Fruit fly (Drosophila melanogaster) whole organism, embryonic: Measurements from ENCODE around the gene CG44040.
A peak's percentile ranks its signal among the peaks of the same experiment; 100 is the strongest.

Experiments used
- Adf1 ChIP-seq: fragments of 200-800 bp; sonication (Bioruptor generic); IDR thresholded peaks from 2 replicates; pipeline ENCODE4 v1.3.6; 2022; ENCODE audit warnings: missing biosample characterization, missing genetic modification characterization
- C15 ChIP-seq: fragments of 200-800 bp; sonication (Bioruptor generic); IDR thresholded peaks from 3 replicates; pipeline ENCODE4 v1.3.6; 2022; ENCODE audit warnings: missing biosample characterization, missing genetic modification characterization
- CG12769 ChIP-seq: fragments of 200-800 bp; sonication (Bioruptor generic); optimal IDR thresholded peaks from 2 replicates; lab custom pipeline; 2019; ENCODE audit warnings: missing biosample characterization, mild to moderate bottlenecking, missing genetic modification characterization, moderate library complexity
- CG14965 ChIP-seq: fragments of 200-800 bp; sonication (Bioruptor generic); optimal IDR thresholded peaks from 2 replicates; lab custom pipeline; 2016; ENCODE audit warnings: missing biosample characterization, missing genetic modification characterization, borderline replicate concordance
- CG15269 ChIP-seq: fragments of 200-800 bp; sonication (Bioruptor generic); optimal IDR thresholded peaks from 2 replicates; lab custom pipeline; 2018; ENCODE audit warnings: missing biosample characterization, mild to moderate bottlenecking, missing genetic modification characterization, moderate library complexity
- CG1529 ChIP-seq: fragments of 200-800 bp; sonication (Bioruptor generic); optimal IDR thresholded peaks from 3 replicates; lab custom pipeline; 2018; ENCODE audit warnings: missing biosample characterization, missing genetic modification characterization
- CG15479 ChIP-seq: fragments of 200-800 bp; sonication (Bioruptor generic); optimal IDR thresholded peaks from 3 replicates; lab custom pipeline; 2019; ENCODE audit warnings: missing biosample characterization, mild to moderate bottlenecking, missing genetic modification characterization, moderate library complexity
- CG15696 ChIP-seq: fragments of 200-800 bp; sonication (Bioruptor generic); optimal IDR thresholded peaks from 2 replicates; lab custom pipeline; 2019; ENCODE audit warnings: missing biosample characterization, mild to moderate bottlenecking, missing genetic modification characterization, moderate library complexity
- CG17385 ChIP-seq: fragments of 200-800 bp; sonication (Bioruptor generic); optimal IDR thresholded peaks from 3 replicates; lab custom pipeline; 2018; ENCODE audit warnings: missing biosample characterization, mild to moderate bottlenecking, missing genetic modification characterization
- CG17829 ChIP-seq: fragments of 200-800 bp; optimal IDR thresholded peaks from 2 replicates; lab custom pipeline; 2019; ENCODE audit warnings: missing biosample characterization, mild to moderate bottlenecking, missing genetic modification characterization, moderate library complexity
- CG18599 ChIP-seq: fragments of 200-800 bp; sonication (Bioruptor generic); optimal IDR thresholded peaks from 3 replicates; lab custom pipeline; 2017; ENCODE audit warnings: missing biosample characterization, missing genetic modification characterization, mild to moderate bottlenecking, moderate library complexity, missing genetic modification reagents
- CG3163 ChIP-seq: fragments of 200-800 bp; sonication (Bioruptor generic); optimal IDR thresholded peaks from 3 replicates; lab custom pipeline; 2016; ENCODE audit warnings: missing biosample characterization, missing genetic modification characterization
- CG32532 ChIP-seq: fragments of 200-800 bp; sonication (Bioruptor generic); IDR thresholded peaks from 2 replicates; pipeline ENCODE4 v1.3.6; 2022; ENCODE audit warnings: missing biosample characterization, missing genetic modification characterization
- CG3407 ChIP-seq: fragments of 200-800 bp; sonication (Bioruptor generic); optimal IDR thresholded peaks from 2 replicates; lab custom pipeline; 2018; ENCODE audit warnings: missing biosample characterization, mild to moderate bottlenecking, missing genetic modification characterization
- CG3995 ChIP-seq: fragments of 200-800 bp; sonication (Bioruptor generic); optimal IDR thresholded peaks from 3 replicates; lab custom pipeline; 2016; ENCODE audit warnings: missing biosample characterization, missing genetic modification characterization
- CG4730 ChIP-seq: fragments of 200-800 bp; sonication (Bioruptor generic); IDR thresholded peaks from 2 replicates; pipeline ENCODE4 v1.3.6; 2022; ENCODE audit warnings: missing biosample characterization, missing genetic modification characterization
- CG6175 ChIP-seq: fragments of 200-800 bp; sonication (Bioruptor generic); IDR thresholded peaks from 3 replicates; pipeline ENCODE4 v1.3.6; 2022; ENCODE audit warnings: missing biosample characterization, missing genetic modification characterization
- CG8290 ChIP-seq, 3 experiments: fragments of 200-800 bp; sonication (Bioruptor generic); optimal IDR thresholded peaks; 2 replicates each; lab custom pipeline; 2016 to 2019; ENCODE audit warnings: missing biosample characterization in 3 of 3, missing genetic modification characterization in 3 of 3, mild to moderate bottlenecking in 2 of 3, moderate library complexity in 1 of 3
- CG8924 ChIP-seq: fragments of 200-800 bp; optimal IDR thresholded peaks from 3 replicates; lab custom pipeline; 2019; ENCODE audit warnings: missing biosample characterization, mild to moderate bottlenecking, missing genetic modification characterization, moderate library complexity
- Chrac-16 ChIP-seq: fragments of 200-800 bp; sonication (Bioruptor generic); optimal IDR thresholded peaks from 3 replicates; lab custom pipeline; 2016; ENCODE audit warnings: missing biosample characterization, missing genetic modification characterization
- Dfd ChIP-seq, 2 experiments: fragments of >200 bp; optimal IDR thresholded peaks; 2 replicates each; lab custom pipeline; 2017; ENCODE audit warnings: missing biosample characterization in 2 of 2, missing genetic modification characterization in 2 of 2
- Dll ChIP-seq: fragments of 200-800 bp; sonication (Bioruptor generic); IDR thresholded peaks from 4 replicates; pipeline ENCODE4 v1.3.6; 2022; ENCODE audit warnings: missing biosample characterization, missing genetic modification characterization; ENCODE audit not compliant: partially characterized antibody
- Dp ChIP-seq: fragments of 200-800 bp; sonication (Bioruptor generic); optimal IDR thresholded peaks from 2 replicates; lab custom pipeline; 2018; ENCODE audit warnings: missing biosample characterization, mild to moderate bottlenecking, missing genetic modification characterization, moderate library complexity
- E2f2 ChIP-seq: fragments of 200-800 bp; sonication (Bioruptor generic); IDR thresholded peaks from 2 replicates; pipeline ENCODE4 v1.3.6; 2022; ENCODE audit warnings: missing biosample characterization, missing genetic modification characterization
- Fer2 ChIP-seq: fragments of 200-800 bp; sonication (Bioruptor generic); optimal IDR thresholded peaks from 2 replicates; lab custom pipeline; 2018; ENCODE audit warnings: missing biosample characterization, mild to moderate bottlenecking, missing genetic modification characterization, moderate library complexity
- Gsc ChIP-seq: fragments of 200-800 bp; sonication (Bioruptor generic); IDR thresholded peaks from 2 replicates; pipeline ENCODE4 v1.3.6; 2022; ENCODE audit warnings: missing biosample characterization, missing genetic modification characterization
- Gug ChIP-seq: fragments of 200-800 bp; sonication (Bioruptor generic); IDR thresholded peaks from 4 replicates; pipeline ENCODE4 v1.3.6; 2022; ENCODE audit warnings: missing biosample characterization, missing genetic modification characterization
- Kr ChIP-seq: fragments of 200-800 bp; sonication (Bioruptor generic); optimal IDR thresholded peaks from 2 replicates; lab custom pipeline; 2017; ENCODE audit warnings: missing biosample characterization, mild to moderate bottlenecking, missing genetic modification characterization
- Lhr ChIP-seq: fragments of 200-800 bp; sonication (Bioruptor generic); optimal IDR thresholded peaks from 3 replicates; lab custom pipeline; 2017; ENCODE audit warnings: mild to moderate bottlenecking, missing biosample characterization, missing genetic modification reagents, missing genetic modification characterization
- NK7.1 ChIP-seq: fragments of 200-800 bp; sonication (Bioruptor generic); optimal IDR thresholded peaks from 3 replicates; lab custom pipeline; 2016; ENCODE audit warnings: missing biosample characterization, missing genetic modification characterization
- Nf-YA ChIP-seq: fragments of 200-800 bp; sonication (Bioruptor generic); IDR thresholded peaks from 2 replicates; pipeline ENCODE4 v1.3.6; 2022; ENCODE audit warnings: missing biosample characterization, missing genetic modification characterization
- Sry-β ChIP-seq: fragments of 200-800 bp; sonication (Bioruptor generic); optimal IDR thresholded peaks from 2 replicates; lab custom pipeline; 2018; ENCODE audit warnings: missing biosample characterization, mild to moderate bottlenecking, missing genetic modification characterization, moderate library complexity
- ac ChIP-seq: fragments of 200-800 bp; sonication (Bioruptor generic); optimal IDR thresholded peaks from 3 replicates; lab custom pipeline; 2017; ENCODE audit warnings: missing biosample characterization, mild to moderate bottlenecking, missing genetic modification characterization
- ato ChIP-seq: fragments of 200-800 bp; sonication (Bioruptor generic); IDR thresholded peaks from 2 replicates; pipeline ENCODE4 v1.3.6; 2022; ENCODE audit warnings: missing biosample characterization, missing genetic modification characterization; ENCODE audit not compliant: partially characterized antibody
- bbx ChIP-seq: fragments of 200-800 bp; sonication (Bioruptor generic); IDR thresholded peaks from 2 replicates; pipeline ENCODE4 v1.3.6; 2022; ENCODE audit warnings: missing biosample characterization, missing genetic modification characterization; ENCODE audit not compliant: partially characterized antibody
- bigmax ChIP-seq: fragments of 200-800 bp; sonication (Bioruptor generic); optimal IDR thresholded peaks from 2 replicates; lab custom pipeline; 2018; ENCODE audit warnings: missing biosample characterization, mild to moderate bottlenecking, missing genetic modification characterization
- br ChIP-seq: fragments of >200 bp; optimal IDR thresholded peaks from 2 replicates; lab custom pipeline; 2017
- cg ChIP-seq: fragments of 200-800 bp; sonication (Bioruptor generic); optimal IDR thresholded peaks from 3 replicates; lab custom pipeline; 2019; ENCODE audit warnings: missing biosample characterization, mild to moderate bottlenecking, missing genetic modification characterization, moderate library complexity
- chinmo ChIP-seq: fragments of 200-800 bp; sonication (Bioruptor generic); IDR thresholded peaks from 4 replicates; pipeline ENCODE4 v1.3.6; 2022; ENCODE audit warnings: missing biosample characterization, missing genetic modification characterization; ENCODE audit not compliant: partially characterized antibody
- chn ChIP-seq: fragments of 200-800 bp; sonication (Bioruptor generic); optimal IDR thresholded peaks from 2 replicates; lab custom pipeline; 2016; ENCODE audit warnings: missing biosample characterization, missing genetic modification characterization
- da ChIP-seq: fragments of 200-800 bp; sonication (Bioruptor generic); optimal IDR thresholded peaks from 2 replicates; lab custom pipeline; 2016; ENCODE audit warnings: missing biosample characterization, missing genetic modification characterization
- hth ChIP-seq: fragments of >200 bp; optimal IDR thresholded peaks from 2 replicates; lab custom pipeline; 2017; ENCODE audit warnings: inconsistent platforms
- lov ChIP-seq, 2 experiments: fragments of 200-800 bp in 1 of 2; fragments of >200 bp in 1 of 2; sonication (Bioruptor generic) in 1 of 2; IDR thresholded peaks in 1 of 2; optimal IDR thresholded peaks in 1 of 2; 2 replicates in 1 of 2; 3 replicates in 1 of 2; pipeline versions ENCODE4 v1.3.6 to Lab custom; 2017 to 2022; ENCODE audit warnings: missing biosample characterization in 1 of 2, missing genetic modification characterization in 1 of 2
- maf-S ChIP-seq: fragments of 200-800 bp; sonication (Bioruptor generic); optimal IDR thresholded peaks from 2 replicates; lab custom pipeline; 2016; ENCODE audit warnings: missing biosample characterization, missing genetic modification characterization
- mam ChIP-seq: fragments of 200-800 bp; sonication (Bioruptor generic); optimal IDR thresholded peaks from 3 replicates; lab custom pipeline; 2016; ENCODE audit warnings: missing biosample characterization, missing genetic modification characterization
- org-1 ChIP-seq: fragments of 200-800 bp; sonication (Bioruptor generic); optimal IDR thresholded peaks from 2 replicates; lab custom pipeline; 2017; ENCODE audit warnings: missing biosample characterization, missing genetic modification characterization
- phol ChIP-seq: fragments of 200-800 bp; sonication (Bioruptor generic); optimal IDR thresholded peaks from 3 replicates; lab custom pipeline; 2018; ENCODE audit warnings: missing biosample characterization, mild to moderate bottlenecking, missing genetic modification characterization, moderate library complexity
- pnt ChIP-seq: fragments of 200-800 bp; sonication (Bioruptor generic); optimal IDR thresholded peaks from 3 replicates; lab custom pipeline; 2016; ENCODE audit warnings: missing biosample characterization, missing genetic modification characterization
- salm ChIP-seq: fragments of 200-800 bp; sonication (Bioruptor generic); optimal IDR thresholded peaks from 2 replicates; lab custom pipeline; 2018; ENCODE audit warnings: missing biosample characterization, mild to moderate bottlenecking, missing genetic modification characterization
- sc ChIP-seq, 3 experiments: fragments of >200 bp in 2 of 3; fragments of 200-800 bp in 1 of 3; sonication (Bioruptor generic) in 1 of 3; optimal IDR thresholded peaks; 2 replicates in 2 of 3; 3 replicates in 1 of 3; lab custom pipeline; 2017; ENCODE audit warnings: mild to moderate bottlenecking in 1 of 3, missing biosample characterization in 1 of 3, missing genetic modification characterization in 1 of 3, missing genetic modification reagents in 1 of 3
- stc ChIP-seq: fragments of 200-800 bp; sonication (Bioruptor generic); IDR thresholded peaks from 2 replicates; pipeline ENCODE4 v1.3.6; 2022; ENCODE audit warnings: missing biosample characterization, missing genetic modification characterization

The CG44040 gene

dm6 chr3R:15286693-15287041 is 33.5 kb upstream of the CG44040 start (continued):
- TF ChIP-seq CG3163 (GFP tag; lab: Kevin White, UChicago) (peak; percentile 24), Lhr (GFP tag; lab: Kevin White, UChicago) (no peak), Fer2 (tag; lab: Kevin White, UChicago) (no peak), ato (GFP tag; lab: Robert Waterston, UW) (no peak), Adf1 (GFP tag; lab: Robert Waterston, UW) (no peak), ac (no peak), chinmo (GFP tag; lab: Robert Waterston, UW) (no peak), C15 (GFP tag; lab: Robert Waterston, UW) (no peak), bigmax (GFP tag; lab: Kevin White, UChicago) (no peak), CG17385 (GFP tag; lab: Kevin White, UChicago) (peak; percentile 49), CG15696 (tag; lab: Kevin White, UChicago) (no peak), Dfd (GFP tag; optimal IDR thresholded peaks at IDR 0.05; lab: Kevin White, UChicago) (no peak), phol (tag; lab: Kevin White, UChicago) (peak; percentile 53), pnt (GFP tag; lab: Kevin White, UChicago) (no peak), CG8924 (tag; lab: Kevin White, UChicago) (no peak), chn (peak; percentile 58), CG15269 (tag; lab: Kevin White, UChicago) (no peak), CG1529 (GFP tag; lab: Kevin White, UChicago) (no peak), CG14965 (GFP tag; lab: Kevin White, UChicago) (no peak), org-1 (no peak), Chrac-16 (no peak), CG18599 (GFP tag; lab: Kevin White, UChicago) (no peak), Gsc (GFP tag; lab: Robert Waterston, UW) (no peak), sc (optimal IDR thresholded peaks at IDR 0.05; lab: Kevin White, UChicago) (no peak), sc (GFP tag; optimal IDR thresholded peaks at IDR 0.05; lab: Kevin White, UChicago) (no peak), Nf-YA (GFP tag; lab: Robert Waterston, UW) (no peak), CG3995 (no peak), CG4730 (GFP tag; lab: Robert Waterston, UW) (no peak), cg (peak; percentile 48), Dp (no peak), CG32532 (GFP tag; lab: Robert Waterston, UW) (no peak), stc (GFP tag; lab: Robert Waterston, UW) (no peak), Sry-β (no peak), CG12769 (tag; lab: Kevin White, UChicago) (peak; percentile 8), salm (tag; lab: Kevin White, UChicago) (no peak), Kr (GFP tag; lab: Kevin White, UChicago) (no peak), lov (optimal IDR thresholded peaks at IDR 0.05; lab: Kevin White, UChicago) (no peak), lov (GFP tag; IDR thresholded peaks at IDR 0.05; lab: Robert Waterston, UW) (no peak), CG6175 (GFP tag; lab: Robert Waterston, UW) (no peak), hth (lab: Kevin White, UChicago) (no peak), CG15479 (GFP tag; lab: Kevin White, UChicago) (no peak), NK7.1 (GFP tag; lab: Kevin White, UChicago) (no peak), CG17829 (no peak), bbx (GFP tag; lab: Robert Waterston, UW) (no peak), CG8290 (GFP tag; optimal IDR thresholded peaks at IDR 0.05; lab: Kevin White, UChicago) (no peak), CG8290 (tag; optimal IDR thresholded peaks at IDR 0.05; lab: Kevin White, UChicago) (peak in 1 of 2 experiments; percentile 20), Dll (GFP tag; lab: Robert Waterston, UW) (no peak), mam (GFP tag; lab: Kevin White, UChicago) (no peak), maf-S (GFP tag; lab: Kevin White, UChicago) (no peak), E2f2 (GFP tag; lab: Robert Waterston, UW) (no peak), da (no peak), br (no peak), Gug (GFP tag; lab: Robert Waterston, UW) (no peak), CG3407 (GFP tag; lab: Kevin White, UChicago) (no peak)
